Fruit fly (Drosophila melanogaster) ovary, adult (tissue): ENCODE results near the gene CG8925.
"Not testable (repeated sequence)": the region's sequence is repeated elsewhere in the genome, so short reads cannot be mapped to it uniquely, and the experiment has no call there.

Experiments
- CG17801 ChIP-seq: fragments of 200-800 bp; optimal IDR thresholded peaks from 2 replicates; lab custom pipeline; 2019; ENCODE audit warnings: missing biosample characterization, mild to moderate bottlenecking, missing genetic modification characterization, moderate library complexity; ENCODE audit not compliant: partially characterized antibody

The CG8925 gene

DNA sequence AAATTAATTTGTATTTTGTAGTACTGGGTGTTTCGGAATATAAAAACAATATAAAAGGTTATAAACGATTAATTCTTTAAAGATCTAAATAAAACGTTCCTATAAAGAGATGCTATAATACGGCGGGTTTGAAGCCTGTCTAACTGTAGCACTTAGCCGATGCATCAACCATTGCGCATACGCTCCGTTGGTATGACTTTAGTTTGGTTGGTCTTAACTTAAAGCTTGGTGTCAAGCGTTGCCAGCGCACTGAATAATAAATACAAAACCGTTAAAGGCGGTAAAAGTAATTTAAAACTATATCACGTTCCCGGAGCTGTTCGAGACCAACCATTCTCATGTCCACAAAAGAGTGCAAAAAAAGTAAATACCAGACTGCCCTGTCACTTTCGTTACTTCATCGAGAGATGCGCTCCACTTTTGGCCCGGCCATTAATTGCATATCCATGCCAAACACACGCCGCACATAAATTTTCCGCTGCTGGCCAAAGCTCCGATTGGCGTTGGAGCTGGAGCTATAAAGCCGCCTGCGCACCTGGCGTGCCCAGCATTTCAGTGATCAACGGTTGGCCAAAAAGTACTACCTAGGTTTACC is 8.8 kb downstream of the CG8925 start, which contains the start of gene CG8927:
CG8927 (plus strand) TSS at position 545 of the 595 bp plus-strand sequence.
- TF ChIP-seq CG17801 (GFP tag; lab: Kevin White, UChicago): no peak

DNA sequence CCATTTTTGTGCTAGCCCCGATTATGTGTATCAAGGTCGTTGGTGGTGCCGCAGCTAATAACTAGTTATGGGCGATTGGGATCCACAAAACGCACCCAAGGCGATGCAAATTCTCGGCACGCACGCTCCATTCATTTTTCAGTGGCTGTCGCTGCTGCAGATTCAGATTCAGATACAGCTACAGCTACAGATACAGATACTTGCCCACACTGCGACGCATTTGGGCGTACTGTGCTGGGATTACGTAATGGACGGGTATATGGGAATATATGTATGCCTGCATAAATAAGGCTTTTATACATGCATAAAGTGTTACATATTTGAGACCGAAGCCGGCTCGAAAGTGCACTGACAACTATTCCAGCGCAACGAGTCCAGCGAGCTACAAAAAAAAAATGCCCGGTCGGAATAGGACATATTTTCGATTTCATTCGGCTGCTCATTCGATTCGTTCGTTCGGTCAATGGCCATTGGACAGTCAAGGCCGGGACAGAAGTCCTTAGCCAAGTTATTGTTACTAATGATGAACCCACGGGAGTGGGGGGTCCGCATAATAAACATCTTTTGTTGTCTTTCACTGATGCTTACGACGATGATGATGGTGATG is 10.6 kb downstream of the CG8925 start:
- TF ChIP-seq CG17801 (GFP tag; lab: Kevin White, UChicago): no peak

DNA sequence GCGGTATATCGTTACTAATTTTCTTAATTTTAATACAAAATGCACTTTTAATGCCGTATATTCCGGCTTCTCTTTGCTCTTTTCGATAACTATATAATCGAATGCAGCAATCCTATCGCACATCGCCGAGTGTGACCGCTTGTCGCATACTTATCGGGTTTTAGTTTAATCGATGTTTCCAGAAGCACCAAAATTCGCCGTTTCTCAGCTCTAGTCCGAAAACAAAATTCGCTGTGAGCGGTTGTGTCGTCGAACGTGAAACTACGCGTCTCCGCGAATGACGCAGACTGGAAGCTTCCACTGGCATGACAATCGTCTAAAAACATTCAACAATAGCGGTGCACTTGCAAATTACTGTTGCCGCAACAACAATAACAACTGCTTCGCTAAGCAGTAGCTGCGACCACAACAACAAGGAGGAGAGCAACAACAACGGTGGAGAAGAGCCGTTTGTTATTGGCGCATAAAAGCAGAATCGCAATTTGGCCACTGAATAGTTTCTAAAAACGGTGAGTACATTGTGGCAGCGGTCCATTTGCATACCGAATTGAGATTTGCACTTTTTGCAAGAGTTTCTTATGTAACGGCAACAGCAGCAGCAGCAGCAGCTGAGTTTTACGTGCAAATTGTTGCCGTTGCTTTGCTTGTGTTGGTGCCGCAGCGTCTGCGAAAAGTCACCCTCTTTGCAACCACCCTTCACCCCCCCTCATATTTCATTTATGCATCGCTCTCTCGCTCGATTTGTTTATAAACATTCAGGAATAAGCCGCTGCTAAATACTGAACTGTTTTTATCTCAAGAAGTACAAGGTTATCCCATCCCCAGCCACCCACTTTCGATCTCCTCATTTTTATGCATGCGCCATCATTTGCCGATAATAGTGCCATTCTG is 15.2 kb downstream of the CG8925 start, which contains the start of gene sra:
sra (plus strand) TSS at position 209 of the 891 bp plus-strand sequence.
- peak; percentile 65 for TF ChIP-seq CG17801 (GFP tag; lab: Kevin White, UChicago)

DNA sequence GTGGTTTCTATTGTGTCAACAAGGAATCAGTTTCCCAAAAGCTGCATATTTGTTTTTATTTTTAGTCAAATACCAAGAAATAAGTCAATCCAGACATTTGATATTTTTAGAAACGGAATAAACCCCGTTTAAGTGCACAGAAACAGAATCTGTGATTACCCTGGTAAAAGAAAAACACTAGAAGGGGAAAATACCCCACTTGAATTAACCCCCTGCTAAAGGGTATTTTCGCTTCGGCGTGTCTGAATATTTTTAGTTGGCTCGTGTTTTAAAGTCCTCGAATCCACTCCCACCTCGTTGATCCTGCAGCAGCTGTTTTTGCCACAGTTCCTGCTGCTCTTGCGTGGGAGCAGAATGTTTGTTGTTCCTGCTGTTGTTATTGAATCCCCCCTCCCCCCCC is 15.9 kb downstream of the CG8925 start:
- TF ChIP-seq CG17801 (GFP tag; lab: Kevin White, UChicago): no peak

DNA sequence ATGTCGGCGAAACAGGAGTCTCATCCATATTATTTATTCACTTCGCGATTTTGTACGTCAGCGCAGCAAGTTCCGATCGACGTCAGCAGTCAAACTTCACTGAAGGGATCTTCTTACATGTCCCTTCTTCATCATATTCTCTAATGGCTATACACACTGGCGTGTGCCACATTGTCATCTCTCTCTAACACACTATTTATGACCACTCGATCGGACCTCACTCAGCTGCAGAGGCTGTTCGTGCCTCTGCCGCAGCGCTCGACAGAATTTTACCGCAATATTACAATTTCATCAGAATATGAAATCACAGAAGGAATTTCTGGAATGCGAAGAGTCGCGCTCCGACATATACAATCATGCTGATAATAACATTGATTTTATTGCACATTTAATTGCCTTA is 17.7 kb downstream of the CG8925 start, which contains the start of gene Bin1:
Bin1 (minus strand) TSS at position 101 of the 400 bp plus-strand sequence.
- TF ChIP-seq CG17801 (GFP tag; lab: Kevin White, UChicago): not testable (repeated sequence)

DNA sequence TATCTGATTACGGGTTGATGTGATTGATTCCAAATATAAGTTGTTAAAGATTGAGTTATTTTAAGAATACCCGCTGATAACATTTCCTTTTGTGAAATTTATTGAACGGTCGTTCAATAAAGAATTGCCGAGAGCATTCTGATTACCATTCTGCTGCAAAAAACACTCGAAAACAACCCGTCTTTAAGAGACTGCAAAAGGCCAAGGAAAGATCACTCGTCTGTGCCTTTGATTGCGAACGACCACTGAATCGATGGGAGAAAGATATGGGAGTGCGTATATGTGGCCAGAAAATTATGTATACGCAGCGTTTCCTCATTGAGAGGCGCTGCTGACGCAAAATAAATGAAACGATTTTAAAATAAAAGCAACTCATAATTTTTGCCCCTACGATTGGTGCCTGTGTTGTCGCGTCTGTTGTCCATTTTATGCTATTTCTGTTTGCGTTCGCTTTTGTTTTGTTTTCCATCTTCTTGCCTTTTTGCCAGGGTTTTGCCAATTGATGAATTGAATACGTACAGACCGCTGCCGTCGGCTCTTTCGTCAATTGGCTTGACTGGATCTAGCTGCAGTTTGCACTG is 18.5 kb downstream of the CG8925 start:
- TF ChIP-seq CG17801 (GFP tag; lab: Kevin White, UChicago): no peak

DNA sequence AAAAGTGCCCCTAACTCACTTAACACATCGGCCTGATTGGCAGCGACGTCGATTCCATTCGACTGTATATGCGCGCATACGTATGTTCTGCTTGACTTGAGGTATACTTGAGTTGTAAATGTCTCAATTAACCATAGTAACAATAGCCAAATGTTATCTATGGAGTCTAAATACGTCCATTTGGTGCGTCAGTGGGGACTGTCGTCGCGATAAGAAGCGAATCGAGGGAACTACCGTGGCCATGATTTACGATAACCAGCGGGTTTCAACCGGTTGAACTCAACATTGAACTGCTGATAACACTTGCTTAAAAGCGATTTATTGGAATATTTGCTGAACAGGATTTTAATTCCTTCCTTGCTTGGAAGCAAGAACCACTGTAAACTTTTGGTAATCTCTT is 19.0 kb downstream of the CG8925 start:
- TF ChIP-seq CG17801 (GFP tag; lab: Kevin White, UChicago): no peak

DNA sequence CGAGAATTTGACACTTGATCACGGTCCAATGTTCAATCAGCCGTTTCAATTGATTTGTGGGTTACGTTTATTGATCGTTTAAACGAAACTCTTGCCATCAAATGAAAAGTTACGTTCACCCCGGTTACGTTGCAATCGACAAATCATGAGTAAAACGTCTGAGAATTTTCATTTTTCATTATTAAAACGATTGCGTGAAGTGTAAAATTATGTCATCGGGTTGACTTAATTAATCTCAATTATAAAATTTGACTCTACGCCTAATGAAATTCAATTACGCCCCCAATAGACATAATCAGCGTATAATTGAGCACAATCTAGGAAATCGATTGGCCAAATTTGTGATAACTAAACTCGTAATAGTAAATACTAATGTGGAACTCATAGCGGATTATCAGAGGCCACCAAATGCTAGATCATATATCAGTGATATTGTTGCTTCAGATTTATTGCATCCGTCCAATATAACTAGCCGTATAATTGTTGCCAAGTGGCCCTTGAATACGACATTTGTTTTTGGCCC is 28.8 kb downstream of the CG8925 start:
- no peak for TF ChIP-seq CG17801 (GFP tag; lab: Kevin White, UChicago)

DNA sequence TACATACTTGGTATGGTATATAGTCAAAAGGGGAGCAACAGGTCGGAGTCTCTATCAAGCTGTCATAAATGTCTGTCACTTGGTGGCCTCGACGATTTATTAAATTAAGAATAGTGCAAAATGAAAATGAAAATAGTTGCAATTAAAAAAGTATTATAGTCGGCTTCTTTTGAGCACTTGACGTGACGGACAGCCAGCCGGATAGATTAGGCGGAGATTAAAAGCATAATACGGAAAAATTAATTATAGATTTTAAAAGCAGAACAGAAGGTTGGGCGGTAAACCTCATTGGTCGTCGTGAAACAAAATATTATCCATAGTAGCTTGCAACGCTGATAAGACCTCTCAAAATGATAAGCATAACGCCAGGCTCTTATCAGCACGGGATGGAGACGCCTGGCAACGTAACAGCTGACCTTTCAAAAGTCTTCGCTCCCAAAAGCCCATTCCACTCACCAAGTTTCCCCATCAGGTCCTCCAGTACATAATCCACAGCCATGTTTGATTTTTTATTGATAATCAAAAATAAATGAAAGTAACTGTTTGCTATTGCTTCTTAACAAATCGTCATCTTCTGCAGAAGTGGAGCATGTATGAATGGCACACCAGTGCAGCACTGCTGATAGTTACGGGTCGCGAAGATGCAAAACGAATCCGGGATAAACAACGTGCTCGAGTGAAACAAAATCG is 30.7 kb downstream of the CG8925 start:
- TF ChIP-seq CG17801 (GFP tag; lab: Kevin White, UChicago): no peak

DNA sequence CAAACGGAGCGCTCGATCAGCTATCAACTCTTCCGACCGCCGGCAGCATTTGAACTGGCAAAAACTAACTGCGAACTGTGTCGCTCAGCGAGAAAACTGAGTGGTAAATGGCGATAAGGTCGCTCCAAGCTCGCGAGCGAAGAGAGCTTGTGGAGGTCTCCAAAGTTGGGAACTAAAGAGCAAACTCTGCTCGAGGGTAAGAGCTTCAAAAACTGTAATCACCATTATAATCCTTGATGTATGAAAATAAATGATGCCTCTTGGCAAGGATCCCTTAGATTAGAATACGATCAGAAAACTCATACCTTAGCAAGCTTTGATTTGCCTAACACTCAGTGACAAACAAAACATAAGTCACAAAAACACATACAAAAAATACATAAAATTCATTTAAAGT is 31.2 kb downstream of the CG8925 start, which contains the start of the genes CG6126 and CG31287:
CG6126 (minus strand) TSS at position 59 of the 397 bp plus-strand sequence.
CG31287 (plus strand) TSS at position 347 of the 397 bp plus-strand sequence.
- peak; percentile 6 for TF ChIP-seq CG17801 (GFP tag; lab: Kevin White, UChicago)

DNA sequence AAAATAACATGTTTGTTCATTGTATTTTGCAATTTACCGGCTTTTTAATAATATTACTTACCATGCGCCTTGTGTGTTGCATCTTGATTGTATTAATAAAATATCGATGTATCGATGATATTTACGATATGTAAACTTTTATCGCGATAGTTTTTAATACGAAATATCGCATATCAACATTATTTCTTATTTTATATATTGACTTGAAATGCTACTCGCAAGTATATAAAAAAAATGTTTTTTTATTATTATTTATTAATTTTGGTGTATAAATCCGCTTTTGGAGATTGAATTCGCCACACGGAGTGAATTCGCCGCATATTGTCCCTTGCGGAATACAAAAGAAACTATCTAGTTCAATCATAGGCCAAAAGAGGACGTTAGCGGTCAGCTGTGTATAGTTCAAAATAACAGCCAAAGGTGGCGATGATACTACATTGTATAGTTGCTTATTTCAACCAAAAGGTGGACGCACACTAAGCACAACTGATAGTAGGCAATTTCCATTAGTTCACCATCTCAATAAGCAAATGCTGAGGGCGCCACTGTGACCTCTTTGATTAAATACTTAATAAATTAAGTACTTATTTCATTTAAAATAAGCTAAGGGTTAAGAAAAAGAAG is 33.5 kb downstream of the CG8925 start, which contains the start of gene mtSSB:
mtSSB (minus strand) TSS at position 96 of the 624 bp plus-strand sequence.
- peak; percentile 28 for TF ChIP-seq CG17801 (GFP tag; lab: Kevin White, UChicago)

DNA sequence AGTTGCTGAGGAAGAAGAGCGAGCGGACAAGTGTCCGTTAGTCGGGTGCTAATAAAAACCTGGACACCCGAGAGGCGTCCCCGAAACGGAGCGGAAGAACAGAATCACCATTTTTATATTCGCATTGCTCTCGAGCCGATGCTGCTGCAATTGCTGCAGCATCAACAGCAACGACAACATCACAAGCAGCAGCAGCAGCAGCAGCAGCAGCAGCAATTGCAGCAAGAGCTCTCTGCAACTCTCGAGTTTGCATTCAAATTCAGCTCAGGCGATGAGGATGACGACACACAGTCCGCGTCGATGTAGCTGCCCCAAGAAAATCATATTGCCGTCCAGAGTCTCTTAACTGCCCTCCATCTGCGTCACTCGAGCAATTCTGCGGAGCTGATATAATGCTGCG is 34.4 kb downstream of the CG8925 start:
- TF ChIP-seq CG17801 (GFP tag; lab: Kevin White, UChicago): no peak

DNA sequence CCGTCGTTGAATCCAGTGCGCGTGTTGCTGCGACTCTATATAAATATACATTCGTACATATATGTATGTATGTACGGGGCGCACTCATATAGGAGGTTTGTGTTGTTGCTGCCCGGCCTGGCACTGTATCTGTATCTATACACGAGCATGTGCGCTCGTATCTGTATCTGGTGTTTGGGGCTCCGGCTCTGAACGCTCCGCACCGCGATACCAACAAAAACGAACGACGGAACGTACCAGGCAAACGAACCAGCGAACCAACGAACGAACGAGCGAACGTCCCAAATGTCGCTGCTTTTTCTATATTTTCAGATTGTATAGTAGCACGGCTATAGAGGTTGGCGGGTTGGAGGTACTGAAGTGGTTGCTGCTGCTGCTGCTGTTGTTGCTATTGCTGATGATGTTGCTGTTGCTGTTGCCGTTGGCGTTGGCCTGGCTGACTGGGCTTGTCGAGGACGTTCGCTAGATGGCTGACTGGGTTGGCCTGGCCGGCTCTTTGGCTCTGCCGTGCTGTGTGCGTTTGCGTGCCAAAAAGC is 35.4 kb downstream of the CG8925 start:
- peak; percentile 10 for TF ChIP-seq CG17801 (GFP tag; lab: Kevin White, UChicago)
